Worm (Caenorhabditis elegans): Measurements from ENCODE around the gene T19C9.8.
"Not testable (repeated sequence)": the region's sequence is repeated elsewhere in the genome, so short reads cannot be mapped to it uniquely, and the experiment has no call there.

Gene T19C9.8

ce11 chrV:17255028-17255427 lies 16.1 kb downstream of the T19C9.8 start, which contains the start of gene srh-116:
Gene srh-116 (minus strand): TSS chrV:17255128.
- TF ChIP-seq attf-3 (GFP tag; conservative IDR thresholded peaks at IDR 0.05); zfh-2 (GFP tag; conservative IDR thresholded peaks at IDR 0.05); F55B11.4 (tag; optimal IDR thresholded peaks at IDR 0.05; ENCODE audit: borderline replicate concordance, insufficient read depth): not testable (repeated sequence)

- no peak for TF ChIP-seq ceh-27 (GFP tag; optimal IDR thresholded peaks at IDR 0.05)
- no peak for TF ChIP-seq rec-8 (tag; optimal IDR thresholded peaks at IDR 0.05)
- no peak for TF ChIP-seq D2030.7 (GFP tag; IDR thresholded peaks at IDR 0.05)
- TF ChIP-seq madf-10 (tag; optimal IDR thresholded peaks at IDR 0.05), result no peak
- no peak for TF ChIP-seq die-1 (tag; optimal IDR thresholded peaks at IDR 0.05)
- no peak for TF ChIP-seq cebp-1 (GFP tag; IDR thresholded peaks at IDR 0.05)
- TF ChIP-seq cebp-1 (tag; optimal IDR thresholded peaks at IDR 0.05), result no peak
- TF ChIP-seq hrde-1 (tag; optimal IDR thresholded peaks at IDR 0.05; ENCODE audit: borderline replicate concordance), result no peak
- no peak for TF ChIP-seq aptf-2 (GFP tag; conservative IDR thresholded peaks at IDR 0.05)
- TF ChIP-seq ZK185.1 (tag; optimal IDR thresholded peaks at IDR 0.05; ENCODE audit: poor library complexity, severe bottlenecking), result no peak
- TF ChIP-seq hlh-26 (GFP tag; conservative IDR thresholded peaks at IDR 0.05), result no peak
- TF ChIP-seq xnd-1 (tag; optimal IDR thresholded peaks at IDR 0.05), result no peak
- no peak for TF ChIP-seq Y95B8A.8 (GFP tag; IDR thresholded peaks at IDR 0.05)
- no peak for TF ChIP-seq egl-18 (GFP tag; IDR thresholded peaks at IDR 0.05)
- TF ChIP-seq F23B12.7 (tag; optimal IDR thresholded peaks at IDR 0.05; ENCODE audit: insufficient read depth), result no peak
- TF ChIP-seq efl-1 (GFP tag; optimal IDR thresholded peaks at IDR 0.05), result no peak
- no peak for TF ChIP-seq ztf-18 (tag; optimal IDR thresholded peaks at IDR 0.05)
- TF ChIP-seq lin-54 (GFP tag; optimal IDR thresholded peaks at IDR 0.05), result no peak
- no peak for TF ChIP-seq F57A8.1 (GFP tag; optimal IDR thresholded peaks at IDR 0.05)
- TF ChIP-seq zfh-2 (GFP tag; conservative IDR thresholded peaks at IDR 0.05), result no peak
- no peak for TF ChIP-seq nhr-90 (tag; optimal IDR thresholded peaks at IDR 0.05)
These were observed 16.6 kb downstream of the T19C9.8 start, which contains the start of gene srh-115 for ce11 chrV:17255454-17255853. Gene srh-115 (plus strand): TSS chrV:17255754.

- TF ChIP-seq zfh-2 (GFP tag; conservative IDR thresholded peaks at IDR 0.05) (peak; percentile 72), F55B11.4 (tag; optimal IDR thresholded peaks at IDR 0.05; ENCODE audit: borderline replicate concordance, insufficient read depth) (no peak), snpc-4 (GFP tag; optimal IDR thresholded peaks at IDR 0.05) (no peak), snpc-4 (tag; optimal IDR thresholded peaks at IDR 0.05) (peak in 2 of 4 experiments; percentile 63 to 66), tbx-9 (tag; optimal IDR thresholded peaks at IDR 0.05; ENCODE audit: borderline replicate concordance) (no peak)
These were observed 18.7 kb downstream of the T19C9.8 start for ce11 chrV:17257637-17258036.

ce11 chrV:17258244-17258643 lies 19.3 kb downstream of the T19C9.8 start:
- TF ChIP-seq nhr-80 (tag; optimal IDR thresholded peaks at IDR 0.05) (peak; percentile 8), nhr-27 (tag; optimal IDR thresholded peaks at IDR 0.05) (no peak)

- TF ChIP-seq akir-1 (GFP tag; optimal IDR thresholded peaks at IDR 0.05) (no peak), F37B4.10 (GFP tag; IDR thresholded peaks at IDR 0.05) (no peak), nfya-1 (tag; optimal IDR thresholded peaks at IDR 0.05; ENCODE audit: borderline replicate concordance, insufficient read depth) (no peak), sea-2 (GFP tag; IDR thresholded peaks at IDR 0.05) (no peak), hrde-1 (tag; optimal IDR thresholded peaks at IDR 0.05; ENCODE audit: borderline replicate concordance) (no peak), ztf-6 (GFP tag; IDR thresholded peaks at IDR 0.05) (no peak), ceh-58 (GFP tag; IDR thresholded peaks at IDR 0.05) (no peak), gei-17 (GFP tag; optimal IDR thresholded peaks at IDR 0.05) (no peak), rcor-1 (GFP tag; IDR thresholded peaks at IDR 0.05) (no peak), ceh-100 (GFP tag; IDR thresholded peaks at IDR 0.05) (no peak), unc-62 (GFP tag; optimal IDR thresholded peaks at IDR 0.05) (no peak), aptf-2 (GFP tag; conservative IDR thresholded peaks at IDR 0.05) (no peak), lag-1 (GFP tag; IDR thresholded peaks at IDR 0.05) (no peak), madf-3 (GFP tag; IDR thresholded peaks at IDR 0.05) (no peak), ekl-4 (GFP tag; IDR thresholded peaks at IDR 0.05) (no peak), D2030.7 (GFP tag; IDR thresholded peaks at IDR 0.05) (no peak), ceh-91 (GFP tag; IDR thresholded peaks at IDR 0.05) (no peak), ZK185.1 (tag; optimal IDR thresholded peaks at IDR 0.05; ENCODE audit: poor library complexity, severe bottlenecking) (no peak)
These were observed 20.0 kb downstream of the T19C9.8 start, which contains the start of gene fbxa-85 for ce11 chrV:17258868-17259267. Gene fbxa-85 (plus strand): TSS chrV:17259168.
